Fruit fly (Drosophila melanogaster) Kc167 (cell line): Measurements from ENCODE around the gene Ac76E.

ENCODE experiments used
- Myc ChIP-seq: fragments of >200 bp; optimal IDR thresholded peaks from 2 replicates; lab custom pipeline; 2017; ENCODE audit warnings: missing external identifiers
- Sin3A ChIP-seq: fragments of >200 bp; optimal IDR thresholded peaks from 2 replicates; lab custom pipeline; 2018; ENCODE audit warnings: missing external identifiers
- h ChIP-seq: fragments of >200 bp; optimal IDR thresholded peaks from 3 replicates; lab custom pipeline; 2018; ENCODE audit warnings: missing external identifiers
- insv ChIP-seq: fragments of >200 bp; optimal IDR thresholded peaks from 3 replicates; lab custom pipeline; 2018; ENCODE audit warnings: missing external identifiers
- psq ChIP-seq: fragments of >200 bp; optimal IDR thresholded peaks from 2 replicates; lab custom pipeline; 2017; ENCODE audit warnings: missing external identifiers
- ttk ChIP-seq: sonication (Bioruptor generic); optimal IDR thresholded peaks from 2 replicates; lab custom pipeline; 2017; ENCODE audit warnings: missing external identifiers

The Ac76E gene

DNA sequence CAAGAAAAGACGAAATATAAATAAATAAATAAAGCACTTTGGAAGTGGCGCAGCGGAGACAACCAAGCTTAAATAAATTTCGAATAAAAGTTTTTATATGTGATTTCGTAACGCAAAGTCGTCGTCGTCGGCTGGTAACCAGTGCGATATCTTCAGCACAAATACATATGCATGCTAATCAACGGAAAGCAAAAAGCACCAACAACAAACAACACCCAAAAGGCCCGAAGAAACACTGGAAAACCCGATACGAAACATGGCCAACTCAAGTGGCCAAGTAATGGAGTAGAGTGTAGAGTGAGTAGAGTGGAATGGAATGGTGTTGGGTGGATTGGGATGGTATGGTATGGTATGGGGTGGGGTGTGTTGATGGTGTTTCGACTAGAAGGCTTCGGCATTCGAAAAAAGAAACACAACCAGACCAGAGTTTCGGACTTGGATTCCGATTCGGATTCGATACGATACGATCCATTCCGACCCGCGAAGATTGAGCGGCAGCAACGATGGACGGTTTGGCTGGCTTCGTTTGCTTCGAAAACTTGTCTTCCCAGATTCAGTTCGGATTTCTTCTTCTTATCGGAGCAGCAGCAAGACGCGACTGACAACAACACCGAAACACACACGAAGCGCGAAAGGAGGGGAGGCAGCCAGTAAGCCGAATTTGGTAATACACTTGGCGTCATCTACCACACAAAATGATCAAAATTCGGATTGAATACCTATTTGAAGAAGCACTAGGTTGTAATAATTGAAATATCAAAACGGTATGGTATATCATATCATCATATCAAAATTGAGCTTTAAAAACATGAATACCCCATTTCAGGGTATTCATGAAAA, 36.3 kb upstream of the Ac76E start:
- TF ChIP-seq insv (no peak), ttk (lab: Kevin White, UChicago) (no peak), psq (no peak), Sin3A (lab: Kevin White, UChicago) (no peak), h (lab: Kevin White, UChicago) (no peak), Myc (lab: Kevin White, UChicago) (no peak)

DNA sequence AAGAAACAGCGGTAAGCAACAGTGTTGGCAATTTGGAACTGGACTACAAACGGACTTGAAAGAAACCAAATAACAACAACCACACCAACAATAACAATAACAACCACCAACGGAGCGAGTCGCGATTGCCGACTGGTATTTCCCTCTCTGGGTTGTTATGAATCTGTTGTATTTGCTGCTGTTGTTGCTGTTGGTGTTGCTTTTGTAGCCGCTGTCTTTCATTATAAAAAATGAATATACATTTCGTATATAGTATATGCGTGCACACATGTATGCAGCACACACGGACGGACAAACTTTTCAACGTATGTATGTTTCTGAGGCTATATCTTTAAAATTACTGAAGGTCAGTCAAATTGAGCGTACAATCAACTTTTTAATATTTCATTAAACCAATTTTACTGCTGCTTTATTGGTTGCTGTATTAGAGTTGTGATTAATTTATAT, 35.7 kb upstream of the Ac76E start:
- TF ChIP-seq insv (no peak), Myc (lab: Kevin White, UChicago) (no peak), psq (no peak), Sin3A (lab: Kevin White, UChicago) (no peak), ttk (lab: Kevin White, UChicago) (no peak), h (lab: Kevin White, UChicago) (no peak)

DNA sequence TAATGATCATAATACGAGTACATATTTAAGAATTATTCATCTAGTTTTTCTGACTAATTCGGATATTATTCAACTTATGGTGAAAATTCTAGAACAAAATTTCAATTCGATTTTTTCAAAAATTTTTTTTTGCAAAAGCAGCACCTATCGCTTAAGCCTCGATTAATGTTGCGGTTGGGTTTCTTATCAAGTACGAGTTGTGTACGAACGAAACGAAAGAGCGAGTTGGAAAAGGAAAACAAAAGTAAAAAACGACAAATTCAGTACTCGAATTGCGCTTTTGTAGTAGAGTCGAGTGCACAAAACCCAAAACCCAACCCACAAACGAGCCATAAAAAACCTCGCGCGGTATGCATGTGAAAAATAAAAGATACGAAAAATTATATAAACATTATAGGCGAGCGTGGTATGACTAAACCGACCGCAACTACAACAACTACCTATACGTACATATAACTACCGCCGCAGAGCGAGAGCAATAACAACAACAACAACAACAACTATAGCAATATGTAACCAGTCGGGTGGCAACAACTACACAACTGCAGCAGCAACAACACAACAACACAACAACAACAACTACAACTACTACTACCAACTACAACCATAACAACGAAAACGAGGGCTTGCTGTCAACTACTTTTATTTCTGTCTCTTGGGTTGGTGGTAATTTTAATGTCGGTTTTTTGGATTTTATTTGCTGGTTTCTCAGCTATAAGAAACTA, 34.5 kb upstream of the Ac76E start:
- TF ChIP-seq insv (no peak), Sin3A (lab: Kevin White, UChicago) (no peak), Myc (lab: Kevin White, UChicago) (no peak), psq (no peak), ttk (lab: Kevin White, UChicago) (no peak), h (lab: Kevin White, UChicago) (no peak)

DNA sequence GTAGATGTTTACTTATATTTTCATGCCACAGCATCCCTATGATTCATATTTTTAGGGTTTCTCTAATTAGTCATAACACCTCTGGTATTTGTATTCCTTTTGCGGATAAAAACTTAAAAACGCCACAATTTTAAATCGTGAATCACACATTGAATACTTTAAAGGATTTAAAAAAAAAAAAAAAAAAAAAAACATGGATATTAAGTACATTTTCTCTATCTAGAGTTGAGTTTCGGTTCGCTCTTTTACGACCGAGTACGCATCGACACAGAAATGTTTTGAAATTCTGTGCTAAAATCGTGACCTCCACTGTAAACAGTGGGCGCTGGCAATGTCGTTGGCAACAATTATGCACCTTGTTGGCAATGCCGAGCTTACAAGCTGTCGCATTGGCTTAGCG, 33.7 kb upstream of the Ac76E start:
- TF ChIP-seq Sin3A (lab: Kevin White, UChicago) (no peak), h (lab: Kevin White, UChicago) (no peak), insv (no peak), Myc (lab: Kevin White, UChicago) (no peak), ttk (lab: Kevin White, UChicago) (no peak)

DNA sequence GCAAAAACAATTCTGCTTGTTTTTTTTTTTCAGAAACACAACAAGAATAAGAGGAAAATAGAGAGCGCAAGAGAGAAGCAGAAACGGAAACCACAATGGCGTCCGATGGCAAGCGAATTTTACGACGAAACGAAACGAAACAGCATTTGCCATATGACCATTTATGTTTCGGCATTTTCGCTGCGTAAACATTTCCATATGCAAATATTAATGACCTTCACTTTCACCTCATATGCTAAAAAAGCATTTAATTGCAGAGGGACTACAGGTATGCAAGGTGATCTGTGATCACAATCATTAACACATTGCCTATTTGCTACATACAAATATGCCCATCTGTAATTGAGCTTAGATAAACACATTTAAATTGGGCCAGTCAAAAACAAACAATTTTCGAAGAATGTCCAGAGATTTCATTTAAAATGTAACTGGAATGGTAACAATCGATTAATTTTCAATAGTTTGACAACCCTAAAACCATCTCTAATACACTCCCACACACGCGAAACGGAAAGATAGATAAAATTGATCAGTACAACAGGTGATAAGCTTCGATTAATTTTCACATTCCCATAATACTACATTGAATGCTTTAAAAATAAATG, 32.8 kb upstream of the Ac76E start:
- TF ChIP-seq Sin3A (lab: Kevin White, UChicago) (no peak), psq (no peak), insv (no peak), Myc (lab: Kevin White, UChicago) (no peak), h (lab: Kevin White, UChicago) (no peak), ttk (lab: Kevin White, UChicago) (no peak)

DNA sequence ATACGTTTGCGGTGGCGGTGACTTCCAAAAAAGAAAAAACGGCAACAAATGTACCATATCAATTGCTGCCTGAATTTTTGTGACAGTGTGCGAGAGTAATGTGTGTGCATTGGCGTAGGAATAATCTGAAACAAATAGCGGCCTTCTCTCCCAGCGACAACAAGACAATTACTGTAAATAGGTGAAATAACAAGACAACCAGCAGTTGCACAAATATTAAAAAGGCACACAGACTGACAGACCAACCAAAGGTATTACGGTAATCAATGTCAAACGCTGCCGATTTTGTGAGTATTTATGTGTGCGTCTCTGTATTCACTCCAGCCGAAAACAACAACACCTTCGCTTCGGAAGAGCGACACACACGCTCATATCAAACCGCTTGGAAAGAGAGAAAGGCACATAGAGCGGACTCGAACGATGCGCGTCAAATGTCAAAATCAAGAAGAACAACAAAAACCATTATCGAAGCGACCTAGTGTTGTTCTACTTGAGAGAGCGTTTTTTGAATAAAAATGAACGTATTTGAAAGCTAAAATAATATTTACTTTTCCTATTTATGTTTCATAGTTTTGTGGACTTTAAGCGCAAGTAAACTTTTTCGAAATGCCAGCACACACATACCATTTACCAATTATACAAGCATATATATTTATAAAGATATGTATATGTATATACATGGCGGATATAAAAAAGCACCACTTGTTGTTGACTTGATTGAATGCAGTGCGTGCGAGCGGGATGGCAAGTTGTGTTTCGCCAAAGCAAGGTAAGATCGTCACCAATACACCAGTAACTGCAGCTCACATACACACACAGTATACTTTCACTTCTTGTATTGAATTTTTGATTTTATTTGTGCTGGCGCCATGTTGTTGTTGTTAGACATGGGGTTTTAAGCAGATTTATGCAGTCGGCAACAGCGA, 32.0 kb upstream of the Ac76E start:
- no peak for TF ChIP-seq Sin3A (lab: Kevin White, UChicago)

DNA sequence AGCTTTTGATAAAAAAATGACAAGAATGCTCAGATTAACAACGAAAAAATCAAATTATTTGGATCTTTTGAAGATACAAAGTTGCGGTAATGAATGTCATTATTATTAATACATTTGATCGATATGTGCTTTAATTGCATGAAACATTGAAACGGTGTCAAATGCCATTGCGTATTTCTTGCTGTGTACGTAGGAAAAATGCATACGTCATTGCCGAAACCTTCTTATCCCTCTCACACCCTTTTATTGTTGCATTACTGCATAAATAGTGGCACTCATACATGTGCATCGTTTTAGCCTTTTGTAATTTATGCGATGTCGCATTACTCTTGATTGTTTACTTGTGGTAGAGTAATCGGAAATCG, 31.4 kb upstream of the Ac76E start:
- TF ChIP-seq Myc (lab: Kevin White, UChicago) (no peak), h (lab: Kevin White, UChicago) (no peak), Sin3A (lab: Kevin White, UChicago) (no peak), ttk (lab: Kevin White, UChicago) (no peak), insv (no peak), psq (no peak)

DNA sequence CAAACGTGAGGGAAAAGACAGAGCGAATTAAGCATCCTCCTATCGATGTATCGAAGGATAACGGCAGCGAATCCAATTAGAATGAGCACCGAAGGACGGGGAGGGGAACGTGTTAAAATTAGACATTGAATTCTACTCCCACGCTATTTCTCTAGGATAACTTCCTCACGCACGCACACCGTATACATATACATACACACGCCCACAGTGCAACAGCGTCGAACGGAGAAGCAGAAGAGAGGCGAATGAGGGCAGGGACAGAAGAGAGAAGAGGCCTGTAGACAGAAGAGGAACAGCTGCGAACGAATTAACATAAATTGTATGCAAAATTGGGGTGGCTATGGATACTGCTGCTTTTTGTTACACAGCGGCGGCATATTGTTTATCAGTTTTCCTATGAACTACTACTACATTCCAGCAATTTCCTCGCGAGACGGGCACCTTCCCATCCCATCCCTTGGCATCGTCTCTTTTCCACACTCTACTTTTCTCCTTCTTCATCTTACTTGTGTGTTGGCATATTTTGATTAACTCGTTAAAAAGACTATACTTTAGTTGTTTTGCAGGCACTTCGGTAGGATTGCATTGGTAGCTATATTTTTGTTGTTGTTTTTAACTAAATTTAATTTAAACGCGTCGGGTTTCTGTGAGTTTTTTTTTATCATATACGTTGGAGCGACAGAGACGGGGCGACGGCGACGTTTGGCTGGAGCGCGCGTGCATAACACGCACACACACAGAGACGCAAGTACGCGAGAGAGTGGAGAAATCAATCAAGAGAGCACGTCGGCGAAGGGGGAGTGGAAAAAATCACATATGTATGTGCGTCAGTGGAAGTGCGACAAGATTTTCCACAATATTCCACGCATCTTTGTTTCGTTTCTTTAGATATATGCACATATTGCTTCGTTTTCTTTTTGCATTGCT, 30.6 kb upstream of the Ac76E start:
- no peak for TF ChIP-seq Sin3A (lab: Kevin White, UChicago)
- TF ChIP-seq ttk (lab: Kevin White, UChicago): no peak
- no peak for TF ChIP-seq h (lab: Kevin White, UChicago)
- TF ChIP-seq insv: no peak
- TF ChIP-seq psq: no peak
- no peak for TF ChIP-seq Myc (lab: Kevin White, UChicago)

DNA sequence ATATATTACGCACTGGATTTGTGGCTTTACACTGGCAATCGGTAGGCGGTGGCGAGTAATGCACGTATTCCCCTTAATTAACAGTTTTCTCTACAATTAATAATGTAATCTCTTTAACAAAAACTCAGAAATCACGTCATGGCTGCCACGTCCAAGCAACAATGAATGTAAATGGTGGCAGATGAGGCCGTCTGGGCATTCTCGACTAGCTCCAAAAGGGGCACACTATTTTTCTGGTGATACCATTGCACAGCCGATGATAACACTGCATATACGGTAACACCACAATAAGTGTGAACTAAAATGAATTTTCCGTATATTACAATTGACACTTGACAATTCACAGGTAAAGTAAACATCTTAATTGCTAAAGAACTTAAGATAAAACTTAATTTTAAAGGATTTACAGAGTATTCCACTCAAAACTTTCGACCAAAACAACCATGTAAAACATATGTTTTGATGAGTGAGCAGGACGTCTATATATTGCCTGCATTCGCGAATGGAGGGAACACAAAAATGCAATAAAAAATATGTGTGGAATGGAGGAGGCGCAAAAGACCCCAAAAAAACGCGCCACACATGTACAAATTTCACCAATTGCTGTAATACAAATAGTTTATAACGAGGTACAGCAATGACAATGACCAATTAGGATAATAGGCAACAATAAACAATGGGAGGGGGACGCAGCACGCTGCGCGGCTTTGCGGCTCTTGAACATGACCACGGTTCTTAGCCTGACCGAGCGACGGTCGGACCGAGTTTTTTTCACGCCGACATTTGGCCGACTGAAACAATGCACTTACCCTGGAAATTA, 29.6 kb upstream of the Ac76E start:
- peak; percentile 10 for TF ChIP-seq psq
- no peak for TF ChIP-seq Myc (lab: Kevin White, UChicago)

DNA sequence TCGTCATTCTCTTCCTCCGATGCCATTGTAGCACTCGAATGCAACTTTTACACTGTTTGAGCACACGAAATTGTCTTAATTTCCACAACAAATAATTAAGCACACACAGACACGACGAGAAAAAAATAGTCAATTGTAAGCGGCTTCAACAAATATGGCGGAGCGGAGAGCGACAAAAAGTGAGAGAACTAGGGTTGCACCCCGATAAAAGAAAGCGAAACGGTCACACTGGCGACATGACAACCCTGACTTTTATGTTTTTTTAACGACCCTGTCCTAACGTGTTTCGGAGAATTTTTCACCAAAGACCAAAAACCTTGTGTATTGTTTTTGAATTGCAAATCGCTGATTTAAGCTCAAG, 29.1 kb upstream of the Ac76E start, which contains the start of the genes Mi-2 and Prp3:
Gene Mi-2, minus strand, starts transcription at position 162 of the 361 bp plus-strand sequence.
Gene Prp3, plus strand, starts transcription at position 247 of the 361 bp plus-strand sequence.
- TF ChIP-seq Myc (lab: Kevin White, UChicago) (no peak), Sin3A (lab: Kevin White, UChicago) (no peak), psq (no peak), ttk (lab: Kevin White, UChicago) (no peak), h (lab: Kevin White, UChicago) (no peak), insv (no peak)
